Fruit fly (Drosophila melanogaster): ENCODE measurements around the gene CG13786.
A peak's percentile ranks its signal among the peaks of the same experiment; 100 is the strongest.

The CG13786 gene

DNA sequence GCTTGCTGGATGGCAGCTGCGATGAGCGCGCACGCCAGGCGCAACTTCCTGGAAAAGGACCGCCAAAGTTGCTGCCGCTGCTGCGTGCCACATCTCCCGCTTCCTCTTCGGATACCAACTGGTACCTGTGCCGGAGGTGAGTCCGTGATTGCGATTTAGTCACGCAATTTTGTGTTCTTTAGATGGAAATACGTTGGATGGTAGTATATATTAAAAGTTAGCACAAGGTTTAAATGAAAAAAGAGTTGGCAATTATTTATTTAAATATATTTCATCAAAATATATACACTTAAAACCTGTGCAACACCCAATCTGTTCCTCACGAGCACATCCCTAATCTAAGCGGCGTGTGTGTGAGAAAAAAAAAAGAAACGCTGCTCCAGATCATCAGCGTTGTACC is 37.8 kb upstream of the CG13786 start (continued):
- TF ChIP-seq CG15336 (GFP tag; IDR thresholded peaks at IDR 0.05) (no peak), salr (GFP tag; optimal IDR thresholded peaks at IDR 0.05) (no peak), Met (GFP tag; optimal IDR thresholded peaks at IDR 0.05) (no peak), svp (GFP tag) (peak; percentile 70), Hr38 (GFP tag; optimal IDR thresholded peaks at IDR 0.05) (no peak), net (GFP tag; optimal IDR thresholded peaks at IDR 0.05) (no peak), Ets96B (tag; optimal IDR thresholded peaks at IDR 0.05) (peak; percentile 56), cyc (GFP tag; optimal IDR thresholded peaks at IDR 0.05) (no peak), CG8632 (GFP tag; optimal IDR thresholded peaks at IDR 0.05) (no peak), CG10669 (GFP tag; optimal IDR thresholded peaks at IDR 0.05) (no peak), CG10631 (GFP tag; optimal IDR thresholded peaks at IDR 0.05) (peak; percentile 40)

DNA sequence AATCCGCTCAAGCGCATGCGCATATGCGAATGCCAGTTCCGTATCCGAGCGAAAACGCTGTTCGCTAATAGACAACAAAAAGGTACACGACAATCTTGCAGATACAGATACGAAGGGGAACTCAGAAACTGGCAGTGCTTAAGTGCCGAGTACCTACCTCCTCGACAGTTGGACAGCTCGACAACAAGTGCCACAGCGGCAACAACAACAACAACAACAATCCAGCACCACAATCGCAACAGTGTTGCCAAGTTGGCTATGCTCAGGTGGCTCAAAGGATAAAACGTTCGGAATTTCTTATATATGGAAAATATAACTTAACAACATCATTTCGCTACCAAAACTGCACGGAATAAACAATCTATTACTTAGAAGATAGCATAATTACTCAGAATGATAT is 37.1 kb upstream of the CG13786 start:
- no peak for TF ChIP-seq Sox14 (GFP tag; optimal IDR thresholded peaks at IDR 0.05)
- no peak for TF ChIP-seq CG9139 (GFP tag; optimal IDR thresholded peaks at IDR 0.05)
- peak; percentile 37 for TF ChIP-seq Eip78C (GFP tag)
- no peak for TF ChIP-seq Hr4 (GFP tag; optimal IDR thresholded peaks at IDR 0.05)
- peak; percentile 69 for TF ChIP-seq dsx (GFP tag; optimal IDR thresholded peaks at IDR 0.05; ENCODE audit: poor library complexity, severe bottlenecking)
- no peak for TF ChIP-seq CG11762 (GFP tag; optimal IDR thresholded peaks at IDR 0.05; ENCODE audit: insufficient read depth)
- TF ChIP-seq ss (GFP tag; optimal IDR thresholded peaks at IDR 0.05) = no peak
- no peak for TF ChIP-seq CG8632 (GFP tag; optimal IDR thresholded peaks at IDR 0.05)

DNA sequence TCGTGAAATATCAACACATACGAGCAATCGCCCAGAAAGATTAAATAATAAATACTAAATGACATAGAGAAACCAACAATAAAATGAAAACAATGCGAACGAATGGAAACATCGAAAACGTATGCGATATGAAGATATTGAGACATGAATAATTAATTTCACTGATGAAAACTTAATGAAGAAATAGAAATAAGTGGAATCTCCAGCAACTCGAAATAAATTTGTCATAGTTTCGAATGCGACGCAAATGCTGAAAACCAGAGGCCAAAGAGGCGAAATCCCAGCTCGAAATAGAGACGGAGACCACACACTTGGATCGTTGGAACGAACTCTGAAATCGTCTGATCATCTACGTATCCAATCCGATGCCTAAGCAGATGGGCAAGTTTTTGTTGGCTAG is 33.1 kb upstream of the CG13786 start:
- no peak for TF ChIP-seq Hr4 (GFP tag; optimal IDR thresholded peaks at IDR 0.05)
- TF ChIP-seq CG16779 (tag; optimal IDR thresholded peaks at IDR 0.05) = no peak
- TF ChIP-seq acj6 (GFP tag; optimal IDR thresholded peaks at IDR 0.05) = no peak
- no peak for TF ChIP-seq CG31627 (GFP tag; optimal IDR thresholded peaks at IDR 0.05)
- no peak for TF ChIP-seq cyc (GFP tag; optimal IDR thresholded peaks at IDR 0.05)
- no peak for TF ChIP-seq eg (GFP tag; IDR thresholded peaks at IDR 0.05)
- TF ChIP-seq CG11902 (GFP tag; optimal IDR thresholded peaks at IDR 0.05) = no peak
- no peak for TF ChIP-seq dsx (GFP tag; optimal IDR thresholded peaks at IDR 0.05; ENCODE audit: poor library complexity, severe bottlenecking)
- no peak for TF ChIP-seq Sox15 (GFP tag; optimal IDR thresholded peaks at IDR 0.05)
- TF ChIP-seq spab (GFP tag; optimal IDR thresholded peaks at IDR 0.05) = no peak
- TF ChIP-seq fkh (GFP tag; optimal IDR thresholded peaks at IDR 0.05) = no peak
- TF ChIP-seq Blimp-1 (GFP tag; optimal IDR thresholded peaks at IDR 0.05) = no peak
- TF ChIP-seq Sox102F (GFP tag; optimal IDR thresholded peaks at IDR 0.05) = no peak
- TF ChIP-seq Smox (GFP tag; optimal IDR thresholded peaks at IDR 0.05) = no peak

DNA sequence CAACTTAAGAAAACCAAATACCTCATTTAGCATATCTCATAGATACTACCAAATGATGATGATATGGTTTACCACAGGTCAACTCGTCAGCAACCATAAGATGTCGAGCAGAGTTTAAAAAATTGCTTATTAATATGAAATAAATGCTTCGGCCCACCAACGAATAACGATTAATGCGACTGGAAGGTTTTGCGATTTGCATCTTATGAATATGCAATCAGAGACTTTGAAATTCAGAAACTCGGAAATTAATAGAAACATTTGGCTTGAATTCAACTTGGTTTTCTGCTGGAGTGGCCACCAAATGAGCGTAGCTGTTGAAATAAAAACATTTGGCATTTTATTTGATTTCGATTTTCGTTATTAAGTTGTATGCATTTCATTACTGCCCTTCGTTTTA is 32.0 kb upstream of the CG13786 start:
- no peak for TF ChIP-seq svp (GFP tag)
- TF ChIP-seq CG34406 (GFP tag; optimal IDR thresholded peaks at IDR 0.05) = no peak
- no peak for TF ChIP-seq fd59A (GFP tag; optimal IDR thresholded peaks at IDR 0.05)
- TF ChIP-seq CG31627 (GFP tag; optimal IDR thresholded peaks at IDR 0.05) = no peak
- TF ChIP-seq esn (GFP tag; optimal IDR thresholded peaks at IDR 0.05) = no peak
- no peak for TF ChIP-seq CG3919 (GFP tag; optimal IDR thresholded peaks at IDR 0.05)
- no peak for TF ChIP-seq pdm3 (GFP tag; optimal IDR thresholded peaks at IDR 0.05)
- no peak for TF ChIP-seq salr (GFP tag; optimal IDR thresholded peaks at IDR 0.05)
- no peak for TF ChIP-seq CG11902 (GFP tag; optimal IDR thresholded peaks at IDR 0.05)
- no peak for TF ChIP-seq CG8119 (GFP tag; IDR thresholded peaks at IDR 0.05)

DNA sequence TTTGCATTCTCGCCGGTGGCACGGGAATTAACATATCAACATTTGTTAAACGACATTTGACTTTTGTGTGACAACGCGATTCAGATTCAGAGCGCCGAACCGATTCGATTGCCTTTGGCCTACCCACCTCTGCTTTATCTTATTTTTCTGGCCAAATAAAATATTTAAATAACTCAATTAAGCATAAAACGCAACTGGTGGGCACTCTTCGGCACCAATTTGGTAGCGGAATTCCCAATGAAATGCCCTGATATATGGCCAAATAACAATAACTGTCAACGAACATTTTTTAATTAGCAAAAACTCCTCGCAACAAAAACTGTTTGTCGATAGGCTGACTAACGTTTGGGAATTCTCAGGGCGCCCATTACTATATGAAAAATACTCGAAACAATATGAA is 31.3 kb upstream of the CG13786 start:
- no peak for TF ChIP-seq net (GFP tag; optimal IDR thresholded peaks at IDR 0.05)
- TF ChIP-seq Sox15 (GFP tag; optimal IDR thresholded peaks at IDR 0.05) = no peak
- TF ChIP-seq CG7368 (GFP tag; optimal IDR thresholded peaks at IDR 0.05) = no peak
- no peak for TF ChIP-seq spab (GFP tag; optimal IDR thresholded peaks at IDR 0.05)
- TF ChIP-seq CG6163 (GFP tag; IDR thresholded peaks at IDR 0.05) = no peak
- TF ChIP-seq eg (GFP tag; IDR thresholded peaks at IDR 0.05) = no peak
- TF ChIP-seq dsx (GFP tag; optimal IDR thresholded peaks at IDR 0.05; ENCODE audit: poor library complexity, severe bottlenecking) = no peak

Data from whole organism, prepupa.